Worm (Caenorhabditis elegans): ENCODE data around the gene igeg-2.

The igeg-2 gene

DNA sequence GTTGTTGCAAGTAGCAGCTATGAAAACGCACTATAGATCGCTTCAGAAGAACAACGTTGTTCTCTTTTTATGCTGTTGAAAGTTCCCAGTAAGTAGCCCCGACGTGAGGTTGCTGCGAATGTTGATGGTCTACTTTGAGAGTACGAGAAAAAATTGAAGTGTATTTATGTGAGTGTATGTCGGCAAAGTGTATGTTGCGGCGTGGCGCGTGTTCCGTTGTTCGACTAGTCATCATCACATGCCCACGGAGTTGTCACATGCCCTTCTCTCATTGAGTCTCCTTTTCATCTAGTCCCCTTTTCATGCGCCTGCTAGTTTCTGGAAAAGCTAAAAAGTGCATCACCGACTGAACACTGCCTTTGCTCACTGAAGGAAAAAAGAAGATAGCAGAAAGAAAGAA, 25.5 kb upstream of the igeg-2 start (continued):
- TF ChIP-seq F10B5.3 (tag; optimal IDR thresholded peaks at IDR 0.05) (no peak), ZK546.5 (tag; optimal IDR thresholded peaks at IDR 0.05) (no peak), jun-1 (tag; optimal IDR thresholded peaks at IDR 0.05) (no peak), madf-5 (GFP tag; IDR thresholded peaks at IDR 0.05) (0 out of 4 replicates have a peak, but pooled peaks of 1 of the 2 experiments have one; percentile 54), vab-7 (GFP tag; IDR thresholded peaks at IDR 0.05) (no peak; the same call in 1 of the 2 replicates), aly-2 (tag; optimal IDR thresholded peaks at IDR 0.05) (no peak), unc-39 (tag; optimal IDR thresholded peaks at IDR 0.05) (no peak), ama-1 (optimal IDR thresholded peaks at IDR 0.05) (peak; percentile 15), nhr-6 (tag; optimal IDR thresholded peaks at IDR 0.05) (no peak), mxl-3 (GFP tag; optimal IDR thresholded peaks at IDR 0.05) (peak; percentile 75), dpl-1 (GFP tag; optimal IDR thresholded peaks at IDR 0.05) (peak; percentile 54), dve-1 (tag; optimal IDR thresholded peaks at IDR 0.05; ENCODE audit: insufficient read depth) (peak; percentile 67), fkh-10 (GFP tag; optimal IDR thresholded peaks at IDR 0.05) (peak; percentile 56), Y75B8A.6 (GFP tag; IDR thresholded peaks at IDR 0.05) (no peak), lin-15B (tag; optimal IDR thresholded peaks at IDR 0.05) (no peak), F49E8.2 (tag; optimal IDR thresholded peaks at IDR 0.05; ENCODE audit: borderline replicate concordance) (no peak), mxl-2 (GFP tag; conservative IDR thresholded peaks at IDR 0.05) (no peak), attf-4 (tag; optimal IDR thresholded peaks at IDR 0.05) (no peak), hlh-30 (tag; optimal IDR thresholded peaks at IDR 0.05; ENCODE audit: insufficient read depth) (peak; percentile 99), ces-1 (GFP tag; optimal IDR thresholded peaks at IDR 0.05) (no peak), mdl-1 (tag; optimal IDR thresholded peaks at IDR 0.05) (peak in 1 of 2 experiments; percentile 90), daf-8 (GFP tag; IDR thresholded peaks at IDR 0.05) (no peak), cey-2 (tag; optimal IDR thresholded peaks at IDR 0.05; ENCODE audit: borderline replicate concordance, insufficient read depth) (no peak), daf-12 (tag; optimal IDR thresholded peaks at IDR 0.05) (no peak), Y105C5A.15 (GFP tag; IDR thresholded peaks at IDR 0.05) (no peak), lsy-2 (tag; optimal IDR thresholded peaks at IDR 0.05) (peak; percentile 72 to 81), lin-13 (GFP tag; optimal IDR thresholded peaks at IDR 0.05) (no peak), ceh-32 (tag; optimal IDR thresholded peaks at IDR 0.05; ENCODE audit: poor library complexity) (no peak), nhr-111 (GFP tag; optimal IDR thresholded peaks at IDR 0.05) (no peak), F37D6.2 (tag; optimal IDR thresholded peaks at IDR 0.05) (peak; percentile 76), hmg-1.1 (GFP tag; IDR thresholded peaks at IDR 0.05) (peak; percentile 74; the same call in 1 of the 2 replicates), zip-11 (GFP tag; IDR thresholded peaks at IDR 0.05) (no peak), ceh-20 (GFP tag; IDR thresholded peaks at IDR 0.05) (peak; percentile 77), mep-1 (tag; optimal IDR thresholded peaks at IDR 0.05) (peak; percentile 89), dmd-9 (GFP tag; IDR thresholded peaks at IDR 0.05) (0 out of 2 replicates have a peak, but pooled peaks have one; percentile 43), egl-43 (GFP tag; IDR thresholded peaks at IDR 0.05) (peak; percentile 80), T20F7.1 (GFP tag; optimal IDR thresholded peaks at IDR 0.05) (no peak), unc-130 (GFP tag; optimal IDR thresholded peaks at IDR 0.05) (no peak), lin-39 (tag; optimal IDR thresholded peaks at IDR 0.05) (no peak), ceh-28 (tag; optimal IDR thresholded peaks at IDR 0.05) (no peak), Y5F2A.4 (GFP tag; optimal IDR thresholded peaks at IDR 0.05) (no peak), F26F4.8 (GFP tag; conservative IDR thresholded peaks at IDR 0.05) (no peak), aha-1 (tag) (peak; percentile 96), lin-29 (GFP tag; IDR thresholded peaks at IDR 0.05) (no peak), lir-3 (tag; optimal IDR thresholded peaks at IDR 0.05) (no peak), dmd-8 (GFP tag; IDR thresholded peaks at IDR 0.05) (no peak), set-16 (GFP tag; IDR thresholded peaks at IDR 0.05) (peak; percentile 40), daf-16 (GFP tag; optimal IDR thresholded peaks at IDR 0.05) (no peak), daf-16 (tag; optimal IDR thresholded peaks at IDR 0.05) (no peak), gei-8 (GFP tag; optimal IDR thresholded peaks at IDR 0.05) (peak; percentile 16), tra-1 (GFP tag; IDR thresholded peaks at IDR 0.05) (peak; percentile 66; the same call in 1 of the 2 replicates), zfp-3 (GFP tag; conservative IDR thresholded peaks at IDR 0.05) (no peak)

Data from whole organism, L4 larva.